Fruit fly (Drosophila melanogaster): ENCODE measurements around the gene CG11327.

DNA sequence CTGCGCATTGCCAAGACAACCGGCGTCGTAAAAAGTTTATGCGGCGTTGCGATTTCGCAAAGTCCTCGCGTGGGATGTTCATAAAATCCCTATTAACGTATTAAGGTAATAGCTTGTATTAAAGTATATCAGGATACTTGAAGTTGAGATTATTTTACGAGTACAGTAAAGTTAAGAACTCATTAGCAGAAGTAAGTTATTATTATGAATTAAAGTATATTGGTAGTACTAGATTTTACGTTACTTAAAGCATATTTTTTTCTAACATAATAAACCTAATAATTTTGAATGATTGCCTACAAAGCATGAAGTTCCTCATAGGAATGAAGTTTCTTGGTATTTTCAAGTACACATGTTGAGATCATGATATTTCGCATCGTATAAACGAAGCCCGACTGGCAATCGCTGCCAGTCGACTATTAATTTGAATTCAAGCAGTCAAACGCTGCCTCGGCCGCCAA lies 7.3 kb upstream of the CG11327 start:
- TF ChIP-seq psq (optimal IDR thresholded peaks at IDR 0.05), result no peak
- no peak for TF ChIP-seq ttk (optimal IDR thresholded peaks at IDR 0.05)
- TF ChIP-seq h (optimal IDR thresholded peaks at IDR 0.05), result no peak
- TF ChIP-seq Myc (optimal IDR thresholded peaks at IDR 0.05), result no peak
